Fruit fly (Drosophila melanogaster): ENCODE results near the gene AnxB10.
A peak's percentile ranks its signal among the peaks of the same experiment; 100 is the strongest.

Gene AnxB10

DNA sequence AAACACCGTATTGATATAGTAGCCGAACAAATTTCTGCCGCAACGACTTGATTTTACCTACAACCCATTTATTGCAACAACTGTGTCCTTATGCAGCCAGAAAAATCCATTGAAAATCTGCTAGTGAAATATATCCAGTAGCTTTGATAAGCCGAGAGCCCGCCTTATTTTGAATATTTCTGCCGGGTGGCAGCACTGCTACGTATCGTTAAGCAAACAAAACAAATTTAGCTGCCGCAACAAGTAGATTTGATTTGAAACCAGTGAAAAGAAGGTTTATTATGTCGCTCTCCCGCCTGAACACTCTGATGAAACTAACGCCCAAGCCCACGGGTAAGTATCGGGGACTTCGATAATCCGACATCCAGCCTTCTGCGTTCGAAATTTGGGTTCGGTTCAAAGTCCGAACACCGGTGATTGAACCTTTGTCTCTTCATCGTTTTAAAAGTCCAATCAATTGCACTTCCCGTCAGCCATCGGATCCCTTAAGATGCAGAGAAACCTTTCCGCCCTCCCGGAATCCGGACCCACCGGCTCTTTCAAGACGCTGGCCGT, 6.8 kb downstream of the AnxB10 start, which contains the start of gene CG9577 (continued):
- TF ChIP-seq cg (GFP tag; optimal IDR thresholded peaks at IDR 0.05) (no peak), dati (GFP tag; IDR thresholded peaks at IDR 0.05) (no peak), CG15601 (tag; optimal IDR thresholded peaks at IDR 0.05) (no peak), CG33557 (GFP tag; optimal IDR thresholded peaks at IDR 0.05) (no peak), CG8290 (GFP tag; optimal IDR thresholded peaks at IDR 0.05) (no peak), CG8290 (tag; optimal IDR thresholded peaks at IDR 0.05) (no peak), Asciz (GFP tag; optimal IDR thresholded peaks at IDR 0.05) (no peak), CTCF (GFP tag; optimal IDR thresholded peaks at IDR 0.05) (no peak), CG2202 (tag; optimal IDR thresholded peaks at IDR 0.05) (no peak), BEAF-32 (GFP tag; optimal IDR thresholded peaks at IDR 0.05) (peak; percentile 44), da (GFP tag; optimal IDR thresholded peaks at IDR 0.05) (no peak), bsh (GFP tag; optimal IDR thresholded peaks at IDR 0.05) (peak in 1 of 2 experiments; percentile 84), E2f1 (GFP tag; IDR thresholded peaks at IDR 0.05) (no peak), CG18764 (GFP tag; optimal IDR thresholded peaks at IDR 0.05) (no peak), CG2116 (GFP tag; optimal IDR thresholded peaks at IDR 0.05) (peak; percentile 25), tll (GFP tag; optimal IDR thresholded peaks at IDR 0.05) (no peak), CG9727 (GFP tag; optimal IDR thresholded peaks at IDR 0.05) (no peak), E2f2 (GFP tag; IDR thresholded peaks at IDR 0.05) (peak; percentile 87), gem (tag; optimal IDR thresholded peaks at IDR 0.05) (no peak), Xrp1 (GFP tag; IDR thresholded peaks at IDR 0.05) (no peak), MBD-R2 (GFP tag; IDR thresholded peaks at IDR 0.05) (peak; percentile 42; the same call in 1 of the 2 replicates), kni (GFP tag; optimal IDR thresholded peaks at IDR 0.05) (no peak), gfzf (GFP tag; optimal IDR thresholded peaks at IDR 0.05) (no peak)

- TF ChIP-seq peb (GFP tag; IDR thresholded peaks at IDR 0.05) (no peak), Rx (GFP tag; IDR thresholded peaks at IDR 0.05) (no peak), CG4730 (GFP tag; IDR thresholded peaks at IDR 0.05) (no peak), B-H1 (GFP tag; IDR thresholded peaks at IDR 0.05) (no peak), nau (GFP tag; optimal IDR thresholded peaks at IDR 0.05) (no peak), sqz (GFP tag; optimal IDR thresholded peaks at IDR 0.05) (peak; percentile 62), slp2 (GFP tag; optimal IDR thresholded peaks at IDR 0.05) (no peak), chif (GFP tag; optimal IDR thresholded peaks at IDR 0.05) (no peak), tx (GFP tag; optimal IDR thresholded peaks at IDR 0.05) (no peak), CG6254 (GFP tag; optimal IDR thresholded peaks at IDR 0.05) (no peak), crp (GFP tag; optimal IDR thresholded peaks at IDR 0.05) (no peak), salm (tag; optimal IDR thresholded peaks at IDR 0.05) (no peak), HLH54F (GFP tag; optimal IDR thresholded peaks at IDR 0.05) (no peak), CG2199 (GFP tag; IDR thresholded peaks at IDR 0.05) (no peak), sd (tag; optimal IDR thresholded peaks at IDR 0.05) (no peak), unc-4 (GFP tag; IDR thresholded peaks at IDR 0.05; ENCODE audit: partially characterized antibody) (peak; percentile 72), row (GFP tag; IDR thresholded peaks at IDR 0.05) (peak; percentile 67), Six4 (GFP tag; optimal IDR thresholded peaks at IDR 0.05) (no peak), CkIIα-i1 (GFP tag; IDR thresholded peaks at IDR 0.05) (no peak), Asciz (GFP tag; optimal IDR thresholded peaks at IDR 0.05) (no peak), ATbp (GFP tag; optimal IDR thresholded peaks at IDR 0.05) (no peak), CG11085 (GFP tag; IDR thresholded peaks at IDR 0.05) (no peak), CG1647 (GFP tag; optimal IDR thresholded peaks at IDR 0.05) (no peak), tna (GFP tag; IDR thresholded peaks at IDR 0.05; ENCODE audit: partially characterized antibody) (peak; percentile 48; the same call in 1 of the 2 replicates), dimm (GFP tag; IDR thresholded peaks at IDR 0.05) (no peak), CG12104 (GFP tag; optimal IDR thresholded peaks at IDR 0.05) (no peak), disco-r (GFP tag; optimal IDR thresholded peaks at IDR 0.05) (no peak), Doc2 (GFP tag; IDR thresholded peaks at IDR 0.05) (no peak), CG12155 (GFP tag; optimal IDR thresholded peaks at IDR 0.05) (no peak)
Measured at dm6 chrX:20165773-20166412, 7.4 kb downstream of the AnxB10 start, which contains the start of gene Phf7. Gene Phf7, minus strand, starts transcription at chrX:20165830.

All from whole organism, embryonic.